Worm (Caenorhabditis elegans): Measurements from ENCODE around the gene clec-118.

- TF ChIP-seq him-1 (tag; optimal IDR thresholded peaks at IDR 0.05) (no peak), W03F9.2 (tag; optimal IDR thresholded peaks at IDR 0.05) (no peak)
These were observed 9.3 kb downstream of the clec-118 start for ce11 chrII:602969-603368.

Measured in whole organism, L4/young adult.